Fruit fly (Drosophila melanogaster) whole organism, prepupa: ENCODE measurements around the gene CG7789.

Experiments
- Blimp-1 ChIP-seq: fragments of 200-800 bp; sonication (Bioruptor generic); optimal IDR thresholded peaks from 3 replicates; lab custom pipeline; 2017; ENCODE audit warnings: missing biosample characterization, missing genetic modification characterization, mild to moderate bottlenecking, moderate library complexity, missing genetic modification reagents
- CG10631 ChIP-seq: fragments of 200-800 bp; sonication (Bioruptor generic); optimal IDR thresholded peaks from 2 replicates; lab custom pipeline; 2016; ENCODE audit warnings: missing biosample characterization, missing genetic modification characterization
- CG11294 ChIP-seq: fragments of 200-800 bp; sonication (Bioruptor generic); IDR thresholded peaks from 2 replicates; pipeline ENCODE4 v1.3.6; 2022; ENCODE audit warnings: missing biosample characterization, missing genetic modification characterization
- CG11762 ChIP-seq: fragments of 200-800 bp; sonication (Bioruptor generic); optimal IDR thresholded peaks from 3 replicates; lab custom pipeline; 2016; ENCODE audit warnings: missing biosample characterization, missing genetic modification characterization; ENCODE audit not compliant: insufficient read depth
- CG11902 ChIP-seq: fragments of 200-800 bp; sonication (Bioruptor generic); optimal IDR thresholded peaks from 3 replicates; lab custom pipeline; 2016; ENCODE audit warnings: missing biosample characterization, missing genetic modification characterization
- CG15336 ChIP-seq: fragments of 200-800 bp; sonication (Bioruptor generic); IDR thresholded peaks from 2 replicates; pipeline ENCODE4 v1.3.6; 2022; ENCODE audit warnings: missing biosample characterization, missing genetic modification characterization
- CG3032 ChIP-seq: fragments of 200-800 bp; optimal IDR thresholded peaks from 2 replicates; lab custom pipeline; 2019; ENCODE audit warnings: missing biosample characterization, mild to moderate bottlenecking, missing genetic modification characterization, moderate library complexity
- CG32006 ChIP-seq: fragments of 200-800 bp; sonication (Bioruptor generic); optimal IDR thresholded peaks from 3 replicates; lab custom pipeline; 2017; ENCODE audit warnings: missing biosample characterization, mild to moderate bottlenecking, missing genetic modification characterization
- CG34406 ChIP-seq: fragments of 200-800 bp; sonication (Bioruptor generic); optimal IDR thresholded peaks from 3 replicates; lab custom pipeline; 2016; ENCODE audit warnings: missing biosample characterization, missing genetic modification characterization
- CG3919 ChIP-seq: fragments of 200-800 bp; sonication (Bioruptor generic); optimal IDR thresholded peaks from 3 replicates; lab custom pipeline; 2016; ENCODE audit warnings: missing biosample characterization, missing genetic modification characterization
- CG4318 ChIP-seq: fragments of 200-800 bp; sonication (Bioruptor generic); optimal IDR thresholded peaks from 3 replicates; lab custom pipeline; 2017; ENCODE audit warnings: missing biosample characterization, mild to moderate bottlenecking, missing genetic modification characterization
- CG6163 ChIP-seq: fragments of 200-800 bp; sonication (Bioruptor generic); IDR thresholded peaks from 3 replicates; pipeline ENCODE4 v1.3.6; 2022; ENCODE audit warnings: missing biosample characterization, missing genetic modification characterization
- CG6276 ChIP-seq: fragments of 200-800 bp; sonication (Bioruptor generic); optimal IDR thresholded peaks from 2 replicates; lab custom pipeline; 2017; ENCODE audit warnings: missing biosample characterization, mild to moderate bottlenecking, missing genetic modification characterization
- CG6792 ChIP-seq: fragments of 200-800 bp; sonication (Bioruptor generic); optimal IDR thresholded peaks from 3 replicates; lab custom pipeline; 2016; ENCODE audit warnings: missing biosample characterization, missing genetic modification characterization
- CG6808 ChIP-seq: fragments of 200-800 bp; sonication (Bioruptor generic); optimal IDR thresholded peaks from 3 replicates; lab custom pipeline; 2017; ENCODE audit warnings: missing biosample characterization, missing genetic modification characterization, mild to moderate bottlenecking, moderate library complexity, missing genetic modification reagents
- CG6854 ChIP-seq: fragments of 200-800 bp; sonication (Bioruptor generic); optimal IDR thresholded peaks from 2 replicates; lab custom pipeline; 2017; ENCODE audit warnings: missing biosample characterization, mild to moderate bottlenecking, missing genetic modification characterization
- CG7368 ChIP-seq: fragments of 200-800 bp; sonication (Bioruptor generic); optimal IDR thresholded peaks from 3 replicates; lab custom pipeline; 2016; ENCODE audit warnings: missing biosample characterization, missing genetic modification characterization
- CG8119 ChIP-seq: fragments of 200-800 bp; sonication (Bioruptor generic); IDR thresholded peaks from 3 replicates; pipeline ENCODE4 v1.3.6; 2022; ENCODE audit warnings: missing biosample characterization, missing genetic modification characterization
- Eip75B ChIP-seq: fragments of 200-800 bp; sonication (Bioruptor generic); optimal IDR thresholded peaks from 3 replicates; lab custom pipeline; 2016; ENCODE audit warnings: missing biosample characterization, missing genetic modification characterization
- Eip78C ChIP-seq: fragments of 200-800 bp; sonication (Bioruptor generic); peaks from one replicate; lab custom pipeline; 2016; ENCODE audit warnings: missing biosample characterization, missing genetic modification characterization
- Ets96B ChIP-seq: fragments of 200-800 bp; optimal IDR thresholded peaks from 2 replicates; lab custom pipeline; 2019; ENCODE audit warnings: missing biosample characterization, mild to moderate bottlenecking, missing genetic modification characterization, moderate library complexity
- Hr39 ChIP-seq: fragments of 200-800 bp; sonication (Bioruptor generic); optimal IDR thresholded peaks from 2 replicates; lab custom pipeline; 2016; ENCODE audit warnings: missing biosample characterization, missing genetic modification characterization
- Hr4 ChIP-seq: fragments of 200-800 bp; sonication (Bioruptor generic); optimal IDR thresholded peaks from 3 replicates; lab custom pipeline; 2016; ENCODE audit warnings: missing biosample characterization, missing genetic modification characterization
- Lpt ChIP-seq: fragments of 200-800 bp; sonication (Bioruptor generic); optimal IDR thresholded peaks from 3 replicates; lab custom pipeline; 2016; ENCODE audit warnings: missing biosample characterization, missing genetic modification characterization
- Met ChIP-seq: fragments of 200-800 bp; sonication (Bioruptor generic); optimal IDR thresholded peaks from 3 replicates; lab custom pipeline; 2016; ENCODE audit warnings: missing biosample characterization, missing genetic modification characterization
- OdsH ChIP-seq: fragments of 200-800 bp; sonication (Bioruptor generic); optimal IDR thresholded peaks from 3 replicates; lab custom pipeline; 2016; ENCODE audit warnings: missing biosample characterization, missing genetic modification characterization
- Smox ChIP-seq: fragments of 200-800 bp; sonication (Bioruptor generic); optimal IDR thresholded peaks from 3 replicates; lab custom pipeline; 2016; ENCODE audit warnings: missing biosample characterization, missing genetic modification characterization
- achi ChIP-seq: fragments of 200-800 bp; sonication (Bioruptor generic); optimal IDR thresholded peaks from 3 replicates; lab custom pipeline; 2016; ENCODE audit warnings: missing biosample characterization, missing genetic modification characterization
- acj6 ChIP-seq: fragments of 200-800 bp; sonication (Bioruptor generic); optimal IDR thresholded peaks from 3 replicates; lab custom pipeline; 2016; ENCODE audit warnings: missing biosample characterization, missing genetic modification characterization
- dac ChIP-seq: fragments of 200-800 bp; sonication (Bioruptor generic); optimal IDR thresholded peaks from 2 replicates; lab custom pipeline; 2017; ENCODE audit warnings: missing biosample characterization, mild to moderate bottlenecking, missing genetic modification characterization
- dsx ChIP-seq: fragments of 200-800 bp; optimal IDR thresholded peaks from 3 replicates; lab custom pipeline; 2019; ENCODE audit warnings: missing biosample characterization, mild to moderate bottlenecking, missing genetic modification characterization, moderate library complexity; ENCODE audit not compliant: poor library complexity, severe bottlenecking
- eg ChIP-seq: fragments of 200-800 bp; sonication (Bioruptor generic); IDR thresholded peaks from 3 replicates; pipeline ENCODE4 v1.3.6; 2022; ENCODE audit warnings: missing biosample characterization, missing genetic modification characterization
- esn ChIP-seq: fragments of 200-800 bp; sonication (Bioruptor generic); optimal IDR thresholded peaks from 2 replicates; lab custom pipeline; 2016; ENCODE audit warnings: missing biosample characterization, mild to moderate bottlenecking, missing genetic modification characterization, moderate library complexity
- fd59A ChIP-seq: fragments of 200-800 bp; sonication (Bioruptor generic); optimal IDR thresholded peaks from 2 replicates; lab custom pipeline; 2017; ENCODE audit warnings: missing biosample characterization, mild to moderate bottlenecking, missing genetic modification characterization, missing genetic modification reagents
- fd85E ChIP-seq: fragments of 200-800 bp; sonication (Bioruptor generic); optimal IDR thresholded peaks from 3 replicates; lab custom pipeline; 2016; ENCODE audit warnings: missing biosample characterization, missing genetic modification characterization
- fkh ChIP-seq: fragments of 200-800 bp; sonication (Bioruptor generic); optimal IDR thresholded peaks from 3 replicates; lab custom pipeline; 2017; ENCODE audit warnings: missing biosample characterization, mild to moderate bottlenecking, missing genetic modification characterization, moderate library complexity
- lz ChIP-seq: fragments of 200-800 bp; sonication (Bioruptor generic); optimal IDR thresholded peaks from 3 replicates; lab custom pipeline; 2016; ENCODE audit warnings: missing biosample characterization, missing genetic modification characterization
- net ChIP-seq: fragments of 200-800 bp; sonication (Bioruptor generic); optimal IDR thresholded peaks from 3 replicates; lab custom pipeline; 2016; ENCODE audit warnings: missing biosample characterization, missing genetic modification characterization
- pdm3 ChIP-seq: fragments of 200-800 bp; sonication (Bioruptor generic); optimal IDR thresholded peaks from 3 replicates; lab custom pipeline; 2016; ENCODE audit warnings: missing biosample characterization, missing genetic modification characterization
- salr ChIP-seq, 2 experiments: fragments of 200-800 bp; sonication (Bioruptor generic); optimal IDR thresholded peaks; 3 replicates each; lab custom pipeline; 2016 to 2018; ENCODE audit warnings: missing biosample characterization in 2 of 2, missing genetic modification characterization in 2 of 2, mild to moderate bottlenecking in 1 of 2
- spab ChIP-seq: fragments of 200-800 bp; sonication (Bioruptor generic); optimal IDR thresholded peaks from 2 replicates; lab custom pipeline; 2017; ENCODE audit warnings: missing biosample characterization, mild to moderate bottlenecking, missing genetic modification characterization, missing genetic modification reagents
- ss ChIP-seq, 2 experiments: fragments of 200-800 bp; sonication (Bioruptor generic); optimal IDR thresholded peaks; 2 replicates in 1 of 2; 3 replicates in 1 of 2; lab custom pipeline; 2017 to 2018; ENCODE audit warnings: mild to moderate bottlenecking in 2 of 2, missing biosample characterization in 2 of 2, missing genetic modification characterization in 2 of 2, moderate library complexity in 1 of 2
- vri ChIP-seq: fragments of 200-800 bp; sonication (Bioruptor generic); optimal IDR thresholded peaks from 3 replicates; lab custom pipeline; 2016; ENCODE audit warnings: missing biosample characterization, mild to moderate bottlenecking, missing genetic modification characterization

Gene CG7789

dm6 chr3R:29837771-29838170, 34.8 kb downstream of the CG7789 start (continued):
- TF ChIP-seq dac (GFP tag; lab: Kevin White, UChicago): no peak
- TF ChIP-seq fkh (GFP tag; lab: Kevin White, UChicago): no peak
- TF ChIP-seq pdm3: peak; percentile 4
- peak in 1 of 2 experiments; percentile 34 for TF ChIP-seq ss (GFP tag; optimal IDR thresholded peaks at IDR 0.05; lab: Kevin White, UChicago)
- no peak for TF ChIP-seq achi (GFP tag; lab: Kevin White, UChicago)
- no peak for TF ChIP-seq CG6808 (GFP tag; lab: Kevin White, UChicago)
- no peak for TF ChIP-seq CG6792 (GFP tag; lab: Kevin White, UChicago)

- TF ChIP-seq fd85E (no peak), CG8119 (GFP tag; lab: Robert Waterston, UW) (peak; percentile 21; the same call in 1 of the 3 replicates), ss (GFP tag; optimal IDR thresholded peaks at IDR 0.05; lab: Kevin White, UChicago) (peak in 1 of 2 experiments; percentile 48), pdm3 (peak; percentile 1), CG32006 (GFP tag; lab: Kevin White, UChicago) (peak; percentile 47), fd59A (GFP tag; lab: Kevin White, UChicago) (peak; percentile 7), salr (GFP tag; optimal IDR thresholded peaks at IDR 0.05; lab: Kevin White, UChicago) (peak in 1 of 2 experiments; percentile 28), dsx (GFP tag; lab: Kevin White, UChicago) (peak; percentile 46), CG3919 (GFP tag; lab: Kevin White, UChicago) (peak; percentile 13), CG15336 (GFP tag; lab: Robert Waterston, UW) (peak; percentile 29; the same call in 1 of the 2 replicates), OdsH (peak; percentile 31), Eip78C (peak; percentile 79), net (no peak), Ets96B (peak; percentile 5), CG11902 (GFP tag; lab: Kevin White, UChicago) (no peak), acj6 (GFP tag; lab: Kevin White, UChicago) (peak; percentile 10), Blimp-1 (GFP tag; lab: Kevin White, UChicago) (no peak), CG6808 (GFP tag; lab: Kevin White, UChicago) (peak; percentile 5), CG6163 (GFP tag; lab: Robert Waterston, UW) (0 out of 3 replicates have a peak, but pooled peaks have one; percentile 13), achi (GFP tag; lab: Kevin White, UChicago) (peak; percentile 7), Smox (no peak), CG11762 (GFP tag; lab: Kevin White, UChicago) (no peak), CG6276 (GFP tag; lab: Kevin White, UChicago) (peak; percentile 22), CG6854 (GFP tag; lab: Kevin White, UChicago) (no peak), spab (GFP tag; lab: Kevin White, UChicago) (peak; percentile 15), CG10631 (GFP tag; lab: Kevin White, UChicago) (peak; percentile 40), Eip75B (GFP tag; lab: Kevin White, UChicago) (no peak)
Observed at dm6 chr3R:29838751-29839150, 35.8 kb downstream of the CG7789 start.

- no peak for TF ChIP-seq Ets96B
Observed at dm6 chr3R:29839707-29840311, 36.8 kb downstream of the CG7789 start.

dm6 chr3R:29841293-29841791, 38.3 kb downstream of the CG7789 start, which contains the start of gene Cad99C:
Cad99C (plus strand) TSS chr3R:29841657.
- TF ChIP-seq CG11294 (no peak), CG6163 (GFP tag; lab: Robert Waterston, UW) (peak; percentile 60; the same call in 2 of the 3 replicates), Hr4 (no peak), Lpt (GFP tag; lab: Kevin White, UChicago) (peak; percentile 23), pdm3 (peak; percentile 14), Smox (no peak), Eip75B (GFP tag; lab: Kevin White, UChicago) (peak; percentile 65), vri (GFP tag; lab: Kevin White, UChicago) (no peak), eg (GFP tag; lab: Robert Waterston, UW) (peak; percentile 50; the same call in 1 of the 3 replicates), CG34406 (GFP tag; lab: Kevin White, UChicago) (no peak), spab (GFP tag; lab: Kevin White, UChicago) (no peak), esn (GFP tag; lab: Kevin White, UChicago) (no peak), OdsH (no peak), Met (GFP tag; lab: Kevin White, UChicago) (peak; percentile 4), CG32006 (GFP tag; lab: Kevin White, UChicago) (no peak), Eip78C (peak; percentile 80), ss (GFP tag; optimal IDR thresholded peaks at IDR 0.05; lab: Kevin White, UChicago) (peak; percentile 34 to 54), Hr39 (no peak), CG3032 (tag; lab: Kevin White, UChicago) (peak; percentile 10), CG4318 (GFP tag; lab: Kevin White, UChicago) (no peak), CG6276 (GFP tag; lab: Kevin White, UChicago) (peak; percentile 16), lz (GFP tag; lab: Kevin White, UChicago) (peak; percentile 5), CG7368 (GFP tag; lab: Kevin White, UChicago) (no peak)
